Worm (Caenorhabditis elegans) whole organism, late embryonic: ENCODE results near the gene htp-2.

ENCODE experiments used
- T23F11.4 ChIP-seq: fragments of 200-800 bp; sonication (Bioruptor generic); optimal IDR thresholded peaks from 2 replicates; lab custom pipeline; 2018; ENCODE audit warnings: mild to moderate bottlenecking, missing genetic modification characterization, missing compliant biosample characterization
- ceh-24 ChIP-seq: sonication (generic microtip); optimal IDR thresholded peaks from 2 replicates; lab custom pipeline; 2016; ENCODE audit warnings: mild to moderate bottlenecking, missing genetic modification characterization, missing compliant biosample characterization
- ceh-30 ChIP-seq: fragments of 150-350 bp; optimal IDR thresholded peaks from 2 replicates; lab custom pipeline; 2014; ENCODE audit warnings: missing biosample characterization, missing genetic modification characterization
- elt-2 ChIP-seq: sonication (generic microtip); optimal IDR thresholded peaks from 2 replicates; lab custom pipeline; 2016; ENCODE audit warnings: missing genetic modification reagents, missing genetic modification characterization, missing compliant biosample characterization
- madf-2 ChIP-seq: sonication (generic microtip); optimal IDR thresholded peaks from 2 replicates; lab custom pipeline; 2017; ENCODE audit warnings: missing genetic modification characterization, missing compliant biosample characterization
- nhr-11 ChIP-seq: fragments of 150-350 bp; optimal IDR thresholded peaks from 2 replicates; lab custom pipeline; 2014; ENCODE audit warnings: missing biosample characterization, missing genetic modification characterization
- nhr-232 ChIP-seq: sonication (generic microtip); optimal IDR thresholded peaks from 2 replicates; lab custom pipeline; 2016; ENCODE audit warnings: missing genetic modification characterization, missing compliant biosample characterization
- pax-1 ChIP-seq: fragments of 150-350 bp; optimal IDR thresholded peaks from 2 replicates; lab custom pipeline; 2014; ENCODE audit warnings: missing biosample characterization, missing genetic modification characterization
- sox-4 ChIP-seq: sonication (generic microtip); optimal IDR thresholded peaks from 2 replicates; lab custom pipeline; 2017; ENCODE audit warnings: mild to moderate bottlenecking, missing genetic modification characterization, inconsistent platforms, missing compliant biosample characterization

ce11 chrIV:6427223-6427622 is 7.9 kb downstream of the htp-2 start:
- TF ChIP-seq pax-1 (tag; lab: Kevin White, UChicago): no peak
- TF ChIP-seq madf-2 (tag; lab: Kevin White, UChicago): no peak
- no peak for TF ChIP-seq T23F11.4 (GFP tag; lab: Kevin White, UChicago)
- TF ChIP-seq nhr-232 (tag; lab: Kevin White, UChicago): no peak
- TF ChIP-seq ceh-30 (tag; lab: Kevin White, UChicago): no peak
- TF ChIP-seq ceh-24: no peak
- no peak for TF ChIP-seq sox-4 (tag; lab: Kevin White, UChicago)
- TF ChIP-seq elt-2: no peak
- no peak for TF ChIP-seq nhr-11 (tag; lab: Kevin White, UChicago)
